Fruit fly (Drosophila melanogaster): Measurements from ENCODE around the gene knrl.

DNA sequence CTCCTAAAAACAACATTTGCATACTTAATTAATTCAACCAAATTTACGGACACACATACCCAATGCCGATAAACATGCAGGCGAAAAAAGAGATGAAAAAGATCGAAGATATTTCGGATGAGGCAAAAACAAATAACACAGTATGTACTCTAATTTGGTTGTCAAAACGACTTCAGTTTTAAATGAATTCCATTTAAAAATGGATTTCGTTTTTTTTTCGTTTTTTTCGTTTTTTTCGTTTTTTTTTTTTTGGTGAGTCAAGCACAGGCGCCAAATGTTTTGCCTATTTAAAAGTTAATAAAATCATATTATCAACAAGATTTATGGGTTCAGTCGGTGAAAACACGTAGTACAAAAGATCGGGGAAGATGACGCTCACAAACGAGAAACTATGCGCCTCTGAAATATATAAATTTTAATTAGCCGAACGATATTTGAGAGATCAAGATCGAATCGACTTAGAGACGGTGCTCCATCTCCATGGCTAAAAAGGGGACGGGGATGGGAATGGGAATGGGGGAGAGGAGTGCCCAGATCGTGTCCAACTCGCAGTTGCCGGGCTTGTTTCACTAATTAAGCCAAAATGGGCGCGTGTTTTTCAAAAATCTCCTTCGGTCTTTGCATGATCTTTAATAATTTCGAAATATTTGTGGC is 72.1 kb downstream of the knrl start:
- TF ChIP-seq CG33017 (tag; optimal IDR thresholded peaks at IDR 0.05) (no peak), Clk (GFP tag; optimal IDR thresholded peaks at IDR 0.05) (no peak), kay (GFP tag; ENCODE audit: borderline replicate concordance) (no peak)

Data from whole organism, adult.